Worm (Caenorhabditis elegans): ENCODE measurements around the gene str-238.

str-238 gene

DNA sequence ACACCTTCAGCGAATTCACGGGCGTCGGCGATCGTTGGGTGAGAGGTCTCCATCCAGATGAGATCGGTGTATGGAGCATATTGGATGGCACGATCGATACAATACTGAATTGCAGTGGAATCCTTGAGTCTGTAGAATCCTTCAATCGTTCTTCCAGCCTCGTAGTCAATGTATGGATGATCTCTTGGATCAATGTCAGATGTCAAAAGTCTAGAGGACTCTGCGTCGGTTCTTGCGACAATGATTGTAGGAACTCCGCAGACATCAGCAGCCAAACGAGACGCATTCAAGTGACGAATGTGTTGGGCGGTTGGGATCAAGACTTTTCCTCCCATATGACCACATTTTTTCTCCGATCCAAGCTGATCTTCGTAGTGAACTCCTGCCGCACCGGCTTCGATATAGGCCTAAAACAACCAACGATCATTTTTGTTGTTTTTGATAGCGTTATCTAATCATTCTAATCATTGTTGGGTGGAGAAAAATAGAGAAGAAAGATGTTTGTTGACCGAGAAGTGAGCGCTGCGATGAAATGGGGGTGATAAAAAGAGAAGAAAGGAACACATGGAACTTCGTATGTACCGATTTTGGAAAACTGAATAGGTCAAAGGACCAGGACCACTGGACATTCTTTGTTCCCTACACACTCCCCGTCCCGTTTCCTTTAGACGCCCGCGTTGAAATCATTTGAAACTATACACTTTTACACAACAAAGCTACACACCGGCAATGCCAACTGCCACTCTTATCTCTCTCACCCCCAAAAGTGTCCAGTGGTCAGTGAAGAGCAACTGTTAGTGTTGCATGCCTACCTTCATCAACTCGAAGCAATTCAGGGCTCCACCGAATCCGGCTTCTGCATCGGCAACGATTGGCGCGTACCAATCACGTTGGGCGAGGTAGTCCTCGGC is 38.0 kb upstream of the str-238 start (continued):
- TF ChIP-seq lin-39 (tag; optimal IDR thresholded peaks at IDR 0.05) (no peak), Y75B8A.6 (GFP tag; IDR thresholded peaks at IDR 0.05) (no peak), F10B5.3 (tag; optimal IDR thresholded peaks at IDR 0.05) (no peak), pha-4 (GFP tag; IDR thresholded peaks at IDR 0.05) (peak; percentile 18; the same call in 1 of the 2 replicates), pha-4 (tag; optimal IDR thresholded peaks at IDR 0.05) (no peak), arid-1 (GFP tag; conservative IDR thresholded peaks at IDR 0.05) (no peak), F37D6.2 (tag; optimal IDR thresholded peaks at IDR 0.05) (no peak), daf-16 (GFP tag; optimal IDR thresholded peaks at IDR 0.05) (peak in 1 of 2 experiments; percentile 6), daf-16 (tag; optimal IDR thresholded peaks at IDR 0.05) (no peak), nhr-42 (GFP tag; IDR thresholded peaks at IDR 0.05) (peak; percentile 24; the same call in 1 of the 2 replicates), ama-1 (optimal IDR thresholded peaks at IDR 0.05) (peak; percentile 89), dmd-8 (GFP tag; IDR thresholded peaks at IDR 0.05) (no peak), lin-15B (tag; optimal IDR thresholded peaks at IDR 0.05) (no peak), ceh-44 (GFP tag; IDR thresholded peaks at IDR 0.05) (no peak), mxl-3 (GFP tag; optimal IDR thresholded peaks at IDR 0.05) (no peak), mxl-2 (GFP tag; conservative IDR thresholded peaks at IDR 0.05) (no peak), dmd-9 (GFP tag; IDR thresholded peaks at IDR 0.05) (peak; percentile 7; the same call in 1 of the 2 replicates), madf-9 (GFP tag; conservative IDR thresholded peaks at IDR 0.05) (no peak), lin-13 (GFP tag; optimal IDR thresholded peaks at IDR 0.05) (no peak), nhr-25 (tag; optimal IDR thresholded peaks at IDR 0.05; ENCODE audit: borderline replicate concordance, insufficient read depth) (no peak), hif-1 (tag; optimal IDR thresholded peaks at IDR 0.05) (no peak), nhr-41 (GFP tag; IDR thresholded peaks at IDR 0.05) (no peak), snpc-4 (tag; optimal IDR thresholded peaks at IDR 0.05) (no peak), sdz-12 (GFP tag; optimal IDR thresholded peaks at IDR 0.05) (no peak), ctbp-1 (GFP tag; IDR thresholded peaks at IDR 0.05) (no peak; the same call in 1 of the 2 replicates), R02D3.7 (tag; optimal IDR thresholded peaks at IDR 0.05) (no peak), daf-8 (GFP tag; IDR thresholded peaks at IDR 0.05) (no peak), hlh-30 (tag; optimal IDR thresholded peaks at IDR 0.05; ENCODE audit: insufficient read depth) (no peak), nhr-48 (tag; optimal IDR thresholded peaks at IDR 0.05) (no peak), cey-2 (tag; optimal IDR thresholded peaks at IDR 0.05; ENCODE audit: borderline replicate concordance, insufficient read depth) (no peak), vab-7 (GFP tag; IDR thresholded peaks at IDR 0.05) (no peak), lin-1 (GFP tag; IDR thresholded peaks at IDR 0.05) (no peak; the same call in 1 of the 2 replicates), nhr-102 (tag; optimal IDR thresholded peaks at IDR 0.05) (no peak), ceh-82 (tag; optimal IDR thresholded peaks at IDR 0.05) (no peak), zag-1 (tag; optimal IDR thresholded peaks at IDR 0.05) (no peak), ceh-62 (tag; optimal IDR thresholded peaks at IDR 0.05) (no peak), T20F7.1 (GFP tag; optimal IDR thresholded peaks at IDR 0.05) (no peak), lin-38 (GFP tag; IDR thresholded peaks at IDR 0.05) (0 out of 2 replicates have a peak, but pooled peaks have one; percentile 3), nhr-111 (GFP tag; optimal IDR thresholded peaks at IDR 0.05) (no peak), hmg-1.1 (GFP tag; IDR thresholded peaks at IDR 0.05) (no peak), tra-1 (GFP tag; IDR thresholded peaks at IDR 0.05) (no peak), lir-3 (tag; optimal IDR thresholded peaks at IDR 0.05) (no peak), nhr-11 (tag; optimal IDR thresholded peaks at IDR 0.05) (no peak), F26F4.8 (GFP tag; conservative IDR thresholded peaks at IDR 0.05) (no peak), F44E2.7 (GFP tag; IDR thresholded peaks at IDR 0.05) (no peak), ztf-7 (tag; optimal IDR thresholded peaks at IDR 0.05) (no peak), unc-62 (GFP tag; optimal IDR thresholded peaks at IDR 0.05 in 1 of 2) (no peak), unc-62 (tag; optimal IDR thresholded peaks at IDR 0.05) (no peak), ces-1 (GFP tag; optimal IDR thresholded peaks at IDR 0.05) (no peak), zip-2 (tag; optimal IDR thresholded peaks at IDR 0.05) (peak; percentile 15)
